Fruit fly (Drosophila melanogaster): Measurements from ENCODE around the gene CG31882.

CG31882 gene

DNA sequence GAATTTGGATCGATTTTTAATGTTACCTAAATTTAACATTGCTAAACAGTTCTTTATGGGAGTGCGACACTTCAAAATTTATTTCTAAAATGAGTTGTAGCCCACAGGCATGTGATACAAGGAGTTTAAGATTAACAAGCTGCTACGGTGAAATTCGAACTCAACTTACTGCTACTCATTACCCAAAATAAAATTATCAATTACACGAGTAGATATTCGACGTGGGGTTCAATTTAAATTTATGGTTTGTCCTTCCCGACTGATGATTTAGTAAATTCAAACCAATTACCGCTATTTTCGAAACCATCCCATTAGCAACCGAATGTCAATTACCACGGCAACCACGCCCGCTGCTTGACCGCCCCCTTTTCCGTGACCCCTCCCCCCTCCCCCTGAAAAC is at the start of gene CG31882:
CG31882 (minus strand) TSS at position 101 of the 400 bp plus-strand sequence.
- TF ChIP-seq noc (tag; optimal IDR thresholded peaks at IDR 0.05), result no peak

DNA sequence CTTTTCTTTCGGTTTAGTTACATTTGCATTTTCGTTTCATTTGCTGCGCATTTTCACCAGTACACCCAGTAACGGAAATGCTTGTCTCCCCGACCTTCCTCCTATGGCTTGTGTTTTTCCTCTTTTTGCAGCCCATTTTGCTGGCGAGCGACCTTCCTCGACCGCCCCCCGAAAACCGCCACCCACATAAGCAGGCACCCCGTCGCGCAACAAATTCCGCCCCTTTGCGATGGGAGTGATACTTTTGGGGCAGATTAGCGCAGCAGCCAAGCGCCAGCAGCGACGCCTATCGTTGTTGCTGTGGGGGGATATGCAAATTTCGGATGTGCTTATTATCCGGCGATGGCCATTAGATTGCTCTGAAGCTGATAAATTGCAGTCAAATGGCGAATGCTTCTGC is 48.1 kb upstream of the CG31882 start:
- no peak for TF ChIP-seq noc (tag; optimal IDR thresholded peaks at IDR 0.05)

DNA sequence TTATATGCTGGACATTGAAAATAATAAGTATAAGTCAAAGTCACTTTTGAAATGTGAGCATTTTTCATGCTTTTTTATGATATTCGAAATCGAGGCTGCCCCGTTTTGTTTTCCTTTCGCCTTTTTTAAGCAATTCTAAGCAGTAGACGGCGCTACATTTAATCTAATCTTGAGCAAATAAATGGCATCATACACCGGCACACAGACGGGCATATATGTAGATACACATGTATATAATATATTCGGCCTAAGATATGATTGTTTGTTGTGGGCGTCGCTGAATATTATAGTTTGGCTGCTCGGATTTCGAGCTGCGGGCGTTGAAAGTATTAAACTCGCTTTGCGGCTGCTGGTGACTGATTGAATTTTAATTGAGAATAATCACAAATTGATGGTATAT is 47.2 kb upstream of the CG31882 start:
- TF ChIP-seq noc (tag; optimal IDR thresholded peaks at IDR 0.05), result no peak

DNA sequence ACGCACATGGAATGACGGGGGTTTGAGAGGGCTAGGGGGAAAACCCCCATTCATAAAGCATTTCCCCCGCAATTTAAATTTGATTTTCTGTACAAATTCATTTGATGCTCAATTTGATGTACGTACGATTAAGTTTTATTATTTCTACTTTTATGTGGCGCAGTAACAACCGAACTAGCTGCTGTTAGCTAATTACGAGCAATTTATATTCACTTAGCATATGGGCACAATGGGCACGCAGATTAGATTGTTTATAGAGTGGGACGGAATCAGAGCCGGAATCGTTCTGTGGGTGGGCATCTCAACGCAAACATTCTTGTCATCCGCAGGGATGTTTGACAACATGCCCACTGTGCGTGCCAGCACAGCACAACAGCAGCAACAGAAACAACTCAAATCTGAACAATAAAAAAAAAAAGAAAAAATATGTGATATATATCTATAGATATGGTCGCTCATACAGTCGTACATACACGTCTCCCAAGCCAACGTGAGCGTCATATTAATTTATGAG is 45.9 kb upstream of the CG31882 start:
- peak; percentile 40 for TF ChIP-seq noc (tag; optimal IDR thresholded peaks at IDR 0.05)

DNA sequence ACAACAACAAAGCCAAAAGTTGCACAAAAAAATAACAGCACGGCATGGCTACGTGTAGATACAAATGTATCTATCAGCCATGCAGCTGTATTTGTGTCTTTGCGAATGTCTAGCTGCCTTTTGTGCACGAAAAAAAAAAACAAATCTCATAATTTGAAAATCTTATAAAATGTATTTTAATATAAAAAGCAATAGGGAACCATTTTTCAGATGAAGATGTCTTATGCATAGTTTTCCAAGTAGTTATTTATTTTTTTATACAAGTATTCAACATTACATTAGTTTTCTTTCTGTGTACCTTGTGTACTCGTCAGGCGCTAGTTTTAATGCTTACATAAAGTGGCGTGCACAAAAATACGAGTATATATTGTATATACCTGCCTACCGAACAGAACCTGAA is 44.3 kb upstream of the CG31882 start:
- TF ChIP-seq noc (tag; optimal IDR thresholded peaks at IDR 0.05), result no peak

DNA sequence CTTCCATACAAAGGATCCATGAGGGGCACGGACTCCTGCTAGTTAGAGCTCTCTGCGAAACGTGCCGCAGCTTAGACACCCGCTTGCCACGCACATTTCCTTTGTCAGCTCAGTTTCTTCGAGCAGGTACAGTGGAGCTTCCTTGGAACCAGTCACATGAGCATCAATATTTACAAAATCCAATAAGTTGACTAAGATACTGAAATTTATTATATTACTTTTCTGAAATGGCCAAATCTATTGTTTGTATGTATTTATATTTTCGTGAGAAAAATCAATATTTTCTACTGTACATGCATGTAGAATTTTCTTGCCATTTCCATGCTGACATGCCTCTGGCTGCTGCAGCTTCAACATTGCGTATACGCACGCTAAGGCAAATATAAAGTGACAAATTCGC is 37.9 kb upstream of the CG31882 start:
- TF ChIP-seq noc (tag; optimal IDR thresholded peaks at IDR 0.05), result no peak

DNA sequence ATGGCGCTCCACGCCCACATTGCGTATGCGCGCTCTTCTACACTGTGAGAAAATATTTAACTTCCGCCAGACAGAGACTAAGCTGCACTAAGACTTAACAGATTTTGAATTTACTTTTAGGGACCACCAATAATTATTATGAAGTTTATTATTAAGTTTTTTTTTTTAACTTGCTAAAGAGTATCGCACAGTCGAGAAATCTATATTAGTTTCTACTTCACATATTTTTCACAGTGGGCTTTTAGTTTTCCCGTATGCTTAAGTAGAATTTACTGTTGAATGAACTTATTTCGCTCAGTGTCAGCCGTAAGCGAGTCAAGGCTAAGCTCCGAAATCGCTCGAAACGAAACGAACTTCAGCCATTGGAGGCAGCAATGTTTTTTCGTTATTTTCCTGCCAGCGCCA is 35.4 kb upstream of the CG31882 start:
- peak; percentile 49 for TF ChIP-seq noc (tag; optimal IDR thresholded peaks at IDR 0.05)

DNA sequence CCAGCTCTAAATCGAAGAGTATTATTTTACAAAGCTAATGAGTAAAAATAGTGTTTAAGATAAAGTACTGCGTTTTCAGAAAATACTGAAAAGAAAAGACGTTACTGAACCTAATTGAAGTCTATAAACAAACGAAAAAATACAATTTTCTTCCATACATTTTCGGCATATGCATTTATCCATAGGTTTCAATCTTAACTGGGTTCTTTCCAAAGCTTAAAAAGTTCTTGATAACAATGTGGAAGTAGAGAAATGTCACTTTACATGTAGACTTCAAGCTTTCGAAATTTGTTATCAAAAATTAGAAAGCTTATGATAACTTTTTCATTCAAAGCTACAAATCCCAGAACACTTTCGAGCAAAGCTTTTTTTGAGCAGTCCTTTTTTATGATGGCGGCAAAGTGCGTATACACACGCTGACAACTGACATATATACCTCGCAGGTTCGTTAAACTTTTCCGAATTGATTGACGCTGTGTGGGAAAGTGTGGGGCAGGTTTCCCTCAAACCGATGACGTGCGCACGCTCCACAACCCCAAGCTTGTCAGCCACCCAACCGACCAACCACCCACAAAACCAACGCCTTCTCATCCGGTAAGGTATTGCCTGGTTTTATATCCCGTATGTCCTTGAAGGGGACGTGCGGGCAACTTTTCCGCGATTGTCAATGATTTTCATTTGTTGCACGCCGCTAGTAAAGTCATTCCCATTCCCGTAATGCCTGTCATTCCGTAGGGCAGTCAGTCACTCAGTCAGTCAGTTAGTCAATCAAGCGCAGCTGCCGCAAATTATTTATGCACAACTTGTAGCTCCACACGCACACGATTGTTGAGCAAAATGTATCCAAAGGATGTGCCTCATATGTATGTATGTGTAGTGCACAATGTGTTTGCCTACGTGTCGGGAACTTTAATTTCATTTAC is 32.4 kb upstream of the CG31882 start:
- no peak for TF ChIP-seq noc (tag; optimal IDR thresholded peaks at IDR 0.05)

DNA sequence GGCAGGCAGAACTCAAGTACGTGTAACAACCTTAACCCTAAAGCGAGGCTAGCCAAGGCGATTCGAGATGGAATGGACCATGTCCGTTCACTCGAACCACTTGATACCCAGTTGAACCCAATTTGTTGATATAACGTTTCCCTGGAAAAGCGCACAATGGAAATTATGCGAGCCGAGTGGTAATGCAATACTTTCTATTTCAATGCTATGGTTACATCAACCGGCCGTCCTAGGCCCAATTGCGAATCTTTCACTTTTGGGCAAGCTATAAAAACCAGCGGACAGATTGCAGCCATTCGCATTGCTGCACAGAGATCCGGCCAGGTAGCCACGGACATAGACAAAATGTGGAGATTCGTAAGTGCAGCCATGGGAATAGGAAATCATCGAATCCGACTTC is 31.2 kb upstream of the CG31882 start, which contains the start of gene CG33299:
CG33299 (plus strand) TSS at position 301 of the 400 bp plus-strand sequence.
- TF ChIP-seq noc (tag; optimal IDR thresholded peaks at IDR 0.05), result no peak

DNA sequence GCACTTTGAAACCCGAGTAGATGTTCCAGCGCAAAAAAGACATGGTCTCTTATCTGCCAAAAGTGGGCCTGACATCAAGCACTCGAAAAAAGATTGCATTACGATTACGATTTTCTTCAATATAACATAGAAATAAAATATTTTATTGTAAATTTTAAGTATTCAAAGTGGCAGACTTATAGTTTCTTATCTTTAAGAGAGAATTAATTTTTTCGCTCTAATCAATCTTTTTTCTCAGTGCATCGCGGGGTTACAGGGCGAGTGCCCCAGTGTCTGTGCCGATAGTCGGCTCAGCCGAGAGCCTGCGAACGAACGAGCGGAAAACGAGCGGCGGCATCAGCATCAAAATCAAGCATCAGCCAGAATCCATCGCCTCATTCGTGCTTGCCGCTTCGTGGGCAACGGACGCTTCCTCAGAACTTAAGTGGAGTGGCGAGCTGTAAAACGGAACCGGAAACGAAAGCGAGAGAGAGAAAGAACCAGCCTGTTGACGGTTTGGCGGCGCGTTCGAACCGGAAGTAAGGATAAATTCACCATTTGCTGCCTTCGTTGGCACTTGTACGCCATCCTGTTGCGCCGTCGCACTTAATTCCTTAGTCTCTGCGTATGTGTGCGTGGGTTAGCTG is 8.8 kb upstream of the CG31882 start, which contains the start of gene Apoltp:
Apoltp (plus strand) TSS at position 369 of the 626 bp plus-strand sequence.
- TF ChIP-seq noc (tag; optimal IDR thresholded peaks at IDR 0.05), result peak; percentile 84

DNA sequence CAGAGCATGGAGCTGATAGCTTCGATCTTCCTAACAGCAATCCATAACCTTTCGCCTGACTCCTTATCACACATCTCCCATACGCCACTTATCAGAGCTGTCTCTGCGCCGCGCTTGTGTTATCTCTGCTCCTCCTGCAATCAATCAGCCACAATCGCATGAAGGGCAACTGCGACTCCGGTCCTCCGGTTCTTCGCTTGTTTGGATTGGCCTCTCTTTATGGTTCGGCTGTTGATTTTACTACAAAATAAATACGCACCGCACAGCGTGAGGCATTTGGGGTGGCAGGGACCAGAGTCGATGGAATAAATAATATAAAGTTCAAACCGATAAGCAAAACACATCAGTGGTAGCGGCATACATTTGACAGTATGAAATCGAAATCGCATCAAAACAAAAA is 8.0 kb upstream of the CG31882 start:
- TF ChIP-seq noc (tag; optimal IDR thresholded peaks at IDR 0.05), result no peak

DNA sequence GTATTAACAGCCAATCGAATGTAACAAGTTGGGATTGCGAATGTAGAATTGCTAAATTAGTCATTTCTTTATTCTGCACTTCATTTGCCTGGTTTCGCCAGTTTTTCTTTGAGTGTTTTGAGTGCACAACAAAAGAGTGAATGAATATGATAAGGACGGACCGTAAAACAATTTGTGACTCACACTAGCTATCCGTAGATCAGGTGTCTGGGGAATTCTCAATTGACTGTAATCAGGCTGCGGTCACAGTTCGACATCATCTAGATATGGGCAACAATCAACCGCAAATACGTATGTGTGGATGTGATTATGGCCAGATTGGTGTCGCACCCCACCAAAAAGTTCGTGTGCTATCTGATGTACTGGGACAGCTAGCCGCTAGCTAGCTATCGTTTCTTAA is 5.2 kb downstream of the CG31882 start:
- TF ChIP-seq noc (tag; optimal IDR thresholded peaks at IDR 0.05), result no peak

DNA sequence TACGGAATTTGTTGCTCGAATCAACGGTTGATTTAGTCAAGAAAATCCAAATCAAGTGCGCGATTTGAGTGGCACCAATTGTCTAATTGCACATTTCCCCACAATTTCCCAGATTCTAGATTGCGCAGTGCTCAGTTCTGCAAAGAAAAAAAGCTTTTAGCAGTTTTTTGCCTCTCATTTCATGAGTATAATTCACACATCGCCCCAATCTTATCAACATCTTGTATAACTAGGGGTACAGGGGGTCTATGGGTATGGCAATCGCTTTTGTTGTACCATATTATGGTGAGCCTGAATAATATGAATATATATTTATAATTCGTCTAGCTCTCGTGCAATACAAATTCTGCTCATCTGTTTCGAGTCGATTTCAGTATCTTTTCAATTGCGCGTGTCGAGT is 6.2 kb downstream of the CG31882 start:
- peak; percentile 27 for TF ChIP-seq noc (tag; optimal IDR thresholded peaks at IDR 0.05)

DNA sequence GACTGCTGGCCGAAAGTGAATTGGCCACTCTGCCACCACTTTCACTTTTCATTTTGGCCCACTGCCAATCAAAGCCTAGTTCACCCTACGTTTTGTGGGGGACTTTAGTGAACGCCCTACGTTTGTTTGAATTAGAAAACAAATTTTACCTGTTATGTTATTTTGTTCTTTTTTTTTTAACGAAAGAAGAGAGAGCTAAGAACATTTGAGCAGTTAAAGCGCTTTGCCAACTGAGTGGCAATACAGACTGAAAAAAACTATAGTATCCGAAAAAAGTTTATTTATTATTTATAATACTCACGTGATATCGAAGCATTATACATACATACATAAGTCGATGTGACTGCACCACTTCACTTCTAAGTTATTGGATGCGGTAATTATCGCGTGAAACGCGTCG is 7.2 kb downstream of the CG31882 start:
- peak; percentile 68 for TF ChIP-seq noc (tag; optimal IDR thresholded peaks at IDR 0.05)

DNA sequence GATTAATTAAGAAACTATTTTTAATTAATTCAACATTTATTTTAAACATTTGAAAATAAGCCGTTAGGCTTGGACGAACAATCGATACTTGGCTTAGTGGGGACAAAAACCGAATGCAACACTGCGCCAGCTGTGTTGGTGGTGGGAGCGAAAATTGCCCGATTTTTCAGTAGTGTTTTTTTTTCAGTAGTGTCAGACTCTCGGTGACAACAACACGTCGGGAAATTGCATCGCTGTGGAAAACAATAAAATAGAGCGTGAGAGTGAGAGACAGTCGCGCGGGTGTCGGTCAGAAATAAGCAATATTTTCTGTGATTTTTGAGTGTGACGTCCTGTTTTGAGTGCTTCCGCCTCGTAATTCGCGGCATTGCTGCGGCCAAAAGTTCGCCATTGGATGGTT is 8.4 kb downstream of the CG31882 start:
- TF ChIP-seq noc (tag; optimal IDR thresholded peaks at IDR 0.05), result no peak

DNA sequence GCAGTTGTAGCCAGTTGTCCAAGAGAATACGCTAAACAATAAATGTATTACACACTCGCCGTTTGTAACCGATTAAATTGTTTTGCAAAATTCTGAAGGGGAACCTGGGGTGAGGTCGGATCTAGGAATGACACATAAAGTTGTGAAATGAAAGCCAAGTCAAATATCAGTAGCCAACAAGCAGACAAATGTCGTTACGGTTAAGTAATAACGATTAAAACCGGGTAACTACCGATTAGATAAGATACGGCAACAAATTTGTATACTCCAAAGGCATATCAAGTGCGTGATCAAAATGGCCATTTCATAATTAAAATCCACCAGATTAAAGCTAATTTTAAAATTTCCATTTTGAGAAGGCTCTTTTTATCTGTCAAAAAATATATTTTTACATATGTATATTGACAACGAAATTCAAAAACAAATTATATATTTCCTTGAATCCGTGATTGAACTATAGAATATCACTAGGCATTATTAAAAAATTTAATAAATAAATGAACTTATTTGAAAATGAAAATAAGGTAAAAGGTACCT is 9.0 kb downstream of the CG31882 start, which contains the start of gene GlcAT-S:
GlcAT-S (plus strand) TSS at position 487 of the 537 bp plus-strand sequence.
- no peak for TF ChIP-seq noc (tag; optimal IDR thresholded peaks at IDR 0.05)

All from whole organism, larva.